Fruit fly (Drosophila melanogaster): ENCODE measurements around the gene CG13784.

Gene CG13784

DNA sequence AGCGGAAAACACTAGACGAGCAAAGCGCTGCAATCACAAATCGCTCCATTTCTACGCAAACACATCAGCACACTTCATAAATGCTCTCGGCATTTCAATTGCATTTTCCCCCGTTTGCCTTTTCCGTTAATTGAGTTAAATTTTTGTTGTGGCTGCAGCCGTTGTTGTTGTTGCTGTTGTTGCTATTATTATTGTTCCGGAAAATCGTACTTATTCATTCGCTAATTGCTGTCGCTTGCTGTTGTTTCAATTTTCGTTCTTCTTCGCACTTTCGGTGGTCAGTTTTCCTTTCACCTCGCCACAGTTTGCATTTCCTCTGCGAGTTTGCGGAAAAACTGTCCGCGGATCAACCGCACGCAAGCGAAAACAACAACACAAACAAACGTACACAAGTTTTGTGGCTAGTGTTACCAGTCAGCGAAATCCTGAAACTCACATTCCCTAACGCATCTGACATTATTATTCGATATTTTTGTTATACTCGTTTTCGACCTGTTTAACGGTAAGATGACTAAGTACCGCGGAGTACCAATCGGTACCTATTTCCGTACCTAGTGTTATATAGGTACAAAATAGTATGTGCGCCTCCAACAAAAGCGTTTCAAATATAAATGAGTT is at the start of gene CG13784 (continued):
- TF ChIP-seq CG8765 (GFP tag; IDR thresholded peaks at IDR 0.05) = peak; percentile 26; the same call in 1 of the 2 replicates
- TF ChIP-seq CG4404 (GFP tag; IDR thresholded peaks at IDR 0.05) = no peak
- peak; percentile 44 for TF ChIP-seq Ets97D (GFP tag; optimal IDR thresholded peaks at IDR 0.05)
- peak; percentile 35; the same call in 1 of the 2 replicates for TF ChIP-seq seq (GFP tag; IDR thresholded peaks at IDR 0.05)
- TF ChIP-seq CG4360 (GFP tag; IDR thresholded peaks at IDR 0.05) = peak; percentile 96
- no peak for TF ChIP-seq D19B (GFP tag; optimal IDR thresholded peaks at IDR 0.05)
- no peak for TF ChIP-seq CG31388 (GFP tag; optimal IDR thresholded peaks at IDR 0.05)
- TF ChIP-seq CG5953 (GFP tag; IDR thresholded peaks at IDR 0.05) = no peak
- no peak for TF ChIP-seq CkIIα-i1 (GFP tag; IDR thresholded peaks at IDR 0.05)
- no peak for TF ChIP-seq cwo (GFP tag; optimal IDR thresholded peaks at IDR 0.05)
- TF ChIP-seq crol (GFP tag; IDR thresholded peaks at IDR 0.05) = no peak
- no peak for TF ChIP-seq hkb (optimal IDR thresholded peaks at IDR 0.05)
- peak; percentile 38; the same call in 1 of the 2 replicates for TF ChIP-seq hkb (GFP tag; IDR thresholded peaks at IDR 0.05)
- peak; percentile 53; the same call in 2 of the 3 replicates for TF ChIP-seq CG16813 (GFP tag; IDR thresholded peaks at IDR 0.05; ENCODE audit: partially characterized antibody)
- TF ChIP-seq CG1233 (GFP tag; optimal IDR thresholded peaks at IDR 0.05) = peak; percentile 7
- peak; percentile 16; the same call in 1 of the 2 replicates for TF ChIP-seq stc (GFP tag; IDR thresholded peaks at IDR 0.05)
- TF ChIP-seq Meics (GFP tag; optimal IDR thresholded peaks at IDR 0.05) = peak; percentile 26
- TF ChIP-seq ato (GFP tag; IDR thresholded peaks at IDR 0.05; ENCODE audit: partially characterized antibody) = no peak
- TF ChIP-seq nerfin-2 (GFP tag; IDR thresholded peaks at IDR 0.05; ENCODE audit: partially characterized antibody) = peak; percentile 28; the same call in 1 of the 2 replicates
- TF ChIP-seq ase (GFP tag; IDR thresholded peaks at IDR 0.05) = peak; percentile 33; the same call in 1 of the 3 replicates
- no peak for TF ChIP-seq hb (GFP tag; IDR thresholded peaks at IDR 0.05; ENCODE audit: partially characterized antibody)
- TF ChIP-seq Doc3 (GFP tag; IDR thresholded peaks at IDR 0.05; ENCODE audit: partially characterized antibody) = no peak
- 0 out of 2 replicates have a peak, but pooled peaks have one; percentile 25 for TF ChIP-seq al (GFP tag; IDR thresholded peaks at IDR 0.05)
- TF ChIP-seq Nf-YC (tag; optimal IDR thresholded peaks at IDR 0.05) = peak; percentile 55
- peak; percentile 75 for TF ChIP-seq CG42726 (GFP tag; IDR thresholded peaks at IDR 0.05; ENCODE audit: partially characterized antibody)
- TF ChIP-seq sr (GFP tag; IDR thresholded peaks at IDR 0.05) = no peak
- peak; percentile 72 for TF ChIP-seq Opbp (GFP tag; IDR thresholded peaks at IDR 0.05; ENCODE audit: partially characterized antibody)
- TF ChIP-seq nau (GFP tag; optimal IDR thresholded peaks at IDR 0.05) = peak; percentile 51
- TF ChIP-seq CG14441 (GFP tag; IDR thresholded peaks at IDR 0.05) = no peak
- peak; percentile 45; the same call in 1 of the 2 replicates for TF ChIP-seq Drgx (GFP tag; IDR thresholded peaks at IDR 0.05)
- no peak for TF ChIP-seq Mrtf (GFP tag; IDR thresholded peaks at IDR 0.05)
- TF ChIP-seq caup (GFP tag; optimal IDR thresholded peaks at IDR 0.05; ENCODE audit: severe bottlenecking) = peak; percentile 54
- TF ChIP-seq sima (GFP tag; optimal IDR thresholded peaks at IDR 0.05) = no peak
- TF ChIP-seq tll (GFP tag; optimal IDR thresholded peaks at IDR 0.05) = no peak
- no peak for TF ChIP-seq CG17912 (GFP tag; optimal IDR thresholded peaks at IDR 0.05)
- no peak for TF ChIP-seq ftz-f1 (GFP tag; optimal IDR thresholded peaks at IDR 0.05)
- TF ChIP-seq Oaz (GFP tag; IDR thresholded peaks at IDR 0.05) = no peak
- TF ChIP-seq vfl (GFP tag; optimal IDR thresholded peaks at IDR 0.05) = peak; percentile 7
- no peak for TF ChIP-seq ap (GFP tag; IDR thresholded peaks at IDR 0.05)
- TF ChIP-seq CG4707 (GFP tag; optimal IDR thresholded peaks at IDR 0.05) = peak; percentile 51
- TF ChIP-seq nerfin-1 (tag; optimal IDR thresholded peaks at IDR 0.05) = peak; percentile 59
- no peak for TF ChIP-seq Kr (GFP tag; optimal IDR thresholded peaks at IDR 0.05)
- peak; percentile 33 for TF ChIP-seq BtbVII (GFP tag; optimal IDR thresholded peaks at IDR 0.05)
- TF ChIP-seq bsh (GFP tag; optimal IDR thresholded peaks at IDR 0.05) = peak in 1 of 2 experiments; percentile 39
- TF ChIP-seq trem (tag; optimal IDR thresholded peaks at IDR 0.05) = peak; percentile 71
- no peak for TF ChIP-seq fru (optimal IDR thresholded peaks at IDR 0.05)
- peak; percentile 74 for TF ChIP-seq CG13287 (GFP tag; IDR thresholded peaks at IDR 0.05; ENCODE audit: partially characterized antibody)
- no peak for TF ChIP-seq CG16863 (GFP tag; optimal IDR thresholded peaks at IDR 0.05)
- no peak for TF ChIP-seq lov (optimal IDR thresholded peaks at IDR 0.05)
- 0 out of 3 replicates have a peak, but pooled peaks have one; percentile 9 for TF ChIP-seq lov (GFP tag; IDR thresholded peaks at IDR 0.05)

Measured in whole organism, embryonic.